Worm (Caenorhabditis elegans) whole organism, late embryonic: ENCODE data around the gene nstp-3.

ENCODE experiments used
- ceh-24 ChIP-seq: sonication (generic microtip); optimal IDR thresholded peaks from 2 replicates; lab custom pipeline; 2016; ENCODE audit warnings: mild to moderate bottlenecking, missing genetic modification characterization, missing compliant biosample characterization
- ceh-30 ChIP-seq: fragments of 150-350 bp; optimal IDR thresholded peaks from 2 replicates; lab custom pipeline; 2014; ENCODE audit warnings: missing biosample characterization, missing genetic modification characterization
- dmd-4 ChIP-seq: sonication (generic microtip); optimal IDR thresholded peaks from 2 replicates; lab custom pipeline; 2016; ENCODE audit warnings: borderline replicate concordance, missing genetic modification characterization, missing compliant biosample characterization
- lim-6 ChIP-seq: sonication (generic microtip); optimal IDR thresholded peaks from 2 replicates; lab custom pipeline; 2016; ENCODE audit warnings: missing genetic modification characterization, missing compliant biosample characterization
- madf-2 ChIP-seq: sonication (generic microtip); optimal IDR thresholded peaks from 2 replicates; lab custom pipeline; 2017; ENCODE audit warnings: missing genetic modification characterization, missing compliant biosample characterization
- mec-3 ChIP-seq: sonication (generic microtip); optimal IDR thresholded peaks from 2 replicates; lab custom pipeline; 2016; ENCODE audit warnings: borderline replicate concordance, missing genetic modification characterization, missing compliant biosample characterization
- nhr-11 ChIP-seq: fragments of 150-350 bp; optimal IDR thresholded peaks from 2 replicates; lab custom pipeline; 2014; ENCODE audit warnings: missing biosample characterization, missing genetic modification characterization
- pha-4 ChIP-seq: fragments of 150-350 bp; optimal IDR thresholded peaks from 2 replicates; lab custom pipeline; 2018; ENCODE audit warnings: missing biosample characterization, missing genetic modification reagents, missing genetic modification characterization
- pqm-1 ChIP-seq: sonication (generic microtip); optimal IDR thresholded peaks from 2 replicates; lab custom pipeline; 2016; ENCODE audit warnings: missing genetic modification characterization, missing compliant biosample characterization
- rnt-1 ChIP-seq: sonication (generic microtip); optimal IDR thresholded peaks from 2 replicates; lab custom pipeline; 2016; ENCODE audit warnings: missing genetic modification characterization, missing compliant biosample characterization
- tbx-2 ChIP-seq: sonication (generic microtip); optimal IDR thresholded peaks from 2 replicates; lab custom pipeline; 2016; ENCODE audit warnings: missing genetic modification characterization, missing compliant biosample characterization
- tbx-7 ChIP-seq: sonication (generic microtip); optimal IDR thresholded peaks from 2 replicates; lab custom pipeline; 2016; ENCODE audit warnings: missing genotype, missing genetic modification characterization, missing compliant biosample characterization
- unc-55 ChIP-seq: sonication (generic microtip); optimal IDR thresholded peaks from 2 replicates; lab custom pipeline; 2017; ENCODE audit warnings: missing biosample characterization, missing genetic modification reagents, missing genetic modification characterization

DNA sequence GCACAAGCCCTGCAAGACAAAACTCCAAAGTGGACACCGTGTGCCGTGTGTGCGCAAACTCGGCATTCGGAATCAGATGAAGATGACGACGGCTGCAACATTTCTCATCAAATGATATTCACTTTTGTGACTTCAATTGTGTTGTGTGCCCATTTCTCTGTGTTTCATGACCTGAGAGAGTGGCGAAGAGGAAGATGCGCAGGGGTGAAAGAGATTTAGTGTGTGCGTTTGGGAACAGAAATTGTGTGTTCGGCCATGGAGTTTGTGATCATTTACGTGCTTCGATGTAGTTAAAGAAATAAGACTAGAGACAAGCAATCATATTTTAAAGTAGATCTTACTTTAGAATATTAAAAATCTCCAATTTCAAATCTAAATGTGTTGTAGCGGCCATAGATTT is 9.4 kb downstream of the nstp-3 start:
- TF ChIP-seq lim-6 (tag; lab: Kevin White, UChicago) (no peak), pqm-1 (tag; lab: Kevin White, UChicago) (no peak), mec-3 (tag; lab: Kevin White, UChicago) (no peak), nhr-11 (tag; lab: Kevin White, UChicago) (no peak), madf-2 (no peak), ceh-30 (tag; lab: Kevin White, UChicago) (no peak), dmd-4 (no peak), unc-55 (GFP tag; lab: Kevin White, UChicago) (no peak), tbx-7 (tag; lab: Kevin White, UChicago) (no peak), rnt-1 (tag; lab: Kevin White, UChicago) (no peak), ceh-24 (no peak), pha-4 (tag; lab: Kevin White, UChicago) (no peak), tbx-2 (no peak)
